Worm (Caenorhabditis elegans) whole organism, L1 larva: Measurements from ENCODE around the gene btbd-10.

Source experiments
- C16A3.4 ChIP-seq: fragments of 150-350 bp; optimal IDR thresholded peaks from 2 replicates; lab custom pipeline; 2014; ENCODE audit warnings: missing biosample characterization, missing genetic modification characterization
- Y116A8C.19 ChIP-seq: sonication (generic microtip); optimal IDR thresholded peaks from 2 replicates; lab custom pipeline; 2016; ENCODE audit warnings: missing compliant biosample characterization, missing genetic modification characterization, borderline replicate concordance
- alr-1 ChIP-seq: fragments of 200-800 bp; sonication (Bioruptor generic); optimal IDR thresholded peaks from 2 replicates; lab custom pipeline; 2018; ENCODE audit warnings: borderline replicate concordance, mild to moderate bottlenecking, missing genetic modification characterization, missing compliant biosample characterization
- ama-1 ChIP-seq: fragments of 150-350 bp; optimal IDR thresholded peaks from 2 replicates; lab custom pipeline; 2014
- blmp-1 ChIP-seq: fragments of 150-350 bp; optimal IDR thresholded peaks from 2 replicates; lab custom pipeline; 2014; ENCODE audit warnings: missing biosample characterization, missing genetic modification characterization
- ceh-8 ChIP-seq: fragments of 200-800 bp; sonication (Bioruptor generic); optimal IDR thresholded peaks from 2 replicates; lab custom pipeline; 2018; ENCODE audit warnings: mild to moderate bottlenecking, missing genetic modification characterization, moderate library complexity, missing compliant biosample characterization
- ceh-82 ChIP-seq, 3 experiments: fragments of 150-350 bp in 1 of 3; sonication (generic microtip) in 2 of 3; optimal IDR thresholded peaks; 2 replicates each; lab custom pipeline; 2014 to 2017; ENCODE audit warnings: missing biosample characterization in 3 of 3, missing genetic modification characterization in 3 of 3
- dpl-1 ChIP-seq, 3 experiments: fragments of 150-350 bp in 2 of 3; sonication (generic microtip) in 1 of 3; optimal IDR thresholded peaks; 2 replicates each; lab custom pipeline; 2014 to 2017; ENCODE audit warnings: missing biosample characterization in 3 of 3, missing genetic modification characterization in 3 of 3, missing genetic modification reagents in 3 of 3
- dsc-1 ChIP-seq: sonication (generic microtip); optimal IDR thresholded peaks from 2 replicates; lab custom pipeline; 2016; ENCODE audit warnings: mild to moderate bottlenecking, missing genetic modification characterization, missing compliant biosample characterization
- efl-1 ChIP-seq, 4 experiments: fragments of 150-350 bp; optimal IDR thresholded peaks in 3 of 4; peaks in 1 of 4; 1 replicate in 1 of 4; 2 replicates in 3 of 4; lab custom pipeline; 2014; ENCODE audit warnings: missing biosample characterization in 2 of 4, missing genetic modification characterization in 2 of 4, missing genetic modification reagents in 2 of 4
- efl-3 ChIP-seq: fragments of 200-800 bp; sonication (Bioruptor generic); optimal IDR thresholded peaks from 2 replicates; lab custom pipeline; 2018; ENCODE audit warnings: mild to moderate bottlenecking, missing genetic modification characterization, missing compliant biosample characterization
- egl-13 ChIP-seq: sonication (generic microtip); optimal IDR thresholded peaks from 2 replicates; lab custom pipeline; 2016; ENCODE audit warnings: missing genotype, missing genetic modification reagents, missing genetic modification characterization, missing compliant biosample characterization
- egl-27 ChIP-seq, 2 experiments: fragments of 150-350 bp in 1 of 2; sonication (generic microtip); optimal IDR thresholded peaks; 3 replicates each; lab custom pipeline; 2017 to 2018; ENCODE audit warnings: missing biosample characterization in 2 of 2, missing genetic modification characterization in 2 of 2, missing genetic modification reagents in 2 of 2
- elt-2 ChIP-seq: sonication (generic microtip); optimal IDR thresholded peaks from 2 replicates; lab custom pipeline; 2016; ENCODE audit warnings: missing genetic modification characterization, mild to moderate bottlenecking, inconsistent platforms, missing compliant biosample characterization, missing genetic modification reagents
- elt-3 ChIP-seq, 6 experiments: fragments of 150-350 bp in 1 of 6; sonication (generic microtip); optimal IDR thresholded peaks; 2 replicates each; lab custom pipeline; 2017 to 2018; ENCODE audit warnings: missing biosample characterization in 6 of 6, missing genetic modification characterization in 6 of 6, inconsistent platforms in 1 of 6
- ets-5 ChIP-seq: fragments of 200-800 bp; sonication (Bioruptor generic); IDR thresholded peaks from 2 replicates; pipeline ENCODE4 v1.3.6; 2022; ENCODE audit warnings: missing genetic modification characterization, missing compliant biosample characterization
- fkh-8 ChIP-seq: sonication (generic microtip); optimal IDR thresholded peaks from 2 replicates; lab custom pipeline; 2016; ENCODE audit warnings: mild to moderate bottlenecking, missing genetic modification characterization, missing compliant biosample characterization
- grh-1 ChIP-seq: fragments of 200-800 bp; sonication (Bioruptor generic); IDR thresholded peaks from 2 replicates; pipeline ENCODE4 v1.3.6; 2022; ENCODE audit warnings: missing genetic modification reagents, missing genetic modification characterization, missing compliant biosample characterization
- hlh-4 ChIP-seq: sonication (generic microtip); optimal IDR thresholded peaks from 2 replicates; lab custom pipeline; 2016; ENCODE audit warnings: mild to moderate bottlenecking, missing genetic modification characterization, missing compliant biosample characterization
- hpl-2 ChIP-seq: fragments of 150-350 bp; optimal IDR thresholded peaks from 2 replicates; lab custom pipeline; 2014; ENCODE audit warnings: missing biosample characterization, missing genetic modification reagents, missing genetic modification characterization
- isw-1 ChIP-seq: fragments of 200-800 bp; sonication (Bioruptor generic); IDR thresholded peaks from 2 replicates; pipeline ENCODE4 v1.3.6; 2022; ENCODE audit warnings: missing genetic modification characterization, missing compliant biosample characterization
- lin-13 ChIP-seq: fragments of 150-350 bp; optimal IDR thresholded peaks from 2 replicates; lab custom pipeline; 2014; ENCODE audit warnings: missing biosample characterization, missing genetic modification reagents, missing genetic modification characterization
- lin-14 ChIP-seq: fragments of 200-800 bp; sonication (Bioruptor generic); optimal IDR thresholded peaks from 2 replicates; lab custom pipeline; 2018; ENCODE audit warnings: mild to moderate bottlenecking, missing genetic modification characterization, moderate library complexity, missing compliant biosample characterization
- lin-15B ChIP-seq: fragments of 150-350 bp; sonication (generic microtip); optimal IDR thresholded peaks from 3 replicates; lab custom pipeline; 2014; ENCODE audit warnings: missing biosample characterization, missing genetic modification characterization
- lin-35 ChIP-seq, 2 experiments: fragments of 150-350 bp; optimal IDR thresholded peaks; 2 replicates each; lab custom pipeline; 2014; ENCODE audit warnings: missing biosample characterization in 2 of 2, missing genetic modification characterization in 2 of 2, missing genetic modification reagents in 2 of 2
- lin-39 ChIP-seq: fragments of 150-350 bp; optimal IDR thresholded peaks from 2 replicates; lab custom pipeline; 2014; ENCODE audit warnings: missing biosample characterization, missing genetic modification reagents, missing genetic modification characterization
- lsy-2 ChIP-seq, 2 experiments: fragments of 150-350 bp; optimal IDR thresholded peaks; 2 replicates each; lab custom pipeline; 2014; ENCODE audit warnings: missing biosample characterization in 2 of 2, missing genetic modification characterization in 2 of 2
- mdl-1 ChIP-seq, 2 experiments: fragments of 150-350 bp; optimal IDR thresholded peaks; 2 replicates each; lab custom pipeline; 2014 to 2017; ENCODE audit warnings: missing biosample characterization in 2 of 2, missing genetic modification characterization in 2 of 2, inconsistent platforms in 1 of 2
- mef-2 ChIP-seq: fragments of 150-350 bp; optimal IDR thresholded peaks from 2 replicates; lab custom pipeline; 2014; ENCODE audit warnings: missing biosample characterization, missing genetic modification characterization
- mep-1 ChIP-seq: fragments of 150-350 bp; optimal IDR thresholded peaks from 2 replicates; lab custom pipeline; 2014; ENCODE audit warnings: missing biosample characterization, missing genetic modification characterization
- nhr-11 ChIP-seq: fragments of 150-350 bp; optimal IDR thresholded peaks from 2 replicates; lab custom pipeline; 2014; ENCODE audit warnings: missing biosample characterization, missing genetic modification characterization
- nhr-12 ChIP-seq: sonication (generic microtip); optimal IDR thresholded peaks from 2 replicates; lab custom pipeline; 2017; ENCODE audit warnings: missing biosample characterization, missing genetic modification characterization
- nhr-20 ChIP-seq: sonication (generic microtip); optimal IDR thresholded peaks from 2 replicates; lab custom pipeline; 2016; ENCODE audit warnings: mild to moderate bottlenecking, missing genetic modification characterization, missing compliant biosample characterization
- nhr-47 ChIP-seq: sonication (generic microtip); optimal IDR thresholded peaks from 2 replicates; lab custom pipeline; 2016; ENCODE audit warnings: mild to moderate bottlenecking, missing genetic modification characterization, moderate library complexity, missing compliant biosample characterization
- nhr-71 ChIP-seq: sonication (generic microtip); optimal IDR thresholded peaks from 2 replicates; lab custom pipeline; 2016; ENCODE audit warnings: mild to moderate bottlenecking, missing genetic modification characterization, moderate library complexity, missing compliant biosample characterization
- nhr-76 ChIP-seq: sonication (generic microtip); optimal IDR thresholded peaks from 2 replicates; lab custom pipeline; 2017; ENCODE audit warnings: missing biosample characterization, missing genetic modification characterization
- nhr-77 ChIP-seq: fragments of 150-350 bp; optimal IDR thresholded peaks from 2 replicates; lab custom pipeline; 2014; ENCODE audit warnings: missing biosample characterization, missing genetic modification characterization
- nhr-85 ChIP-seq: sonication (generic microtip); peaks from one replicate; lab custom pipeline; 2016; ENCODE audit warnings: missing genetic modification characterization, inconsistent platforms, missing compliant biosample characterization
- nhr-90 ChIP-seq: sonication (generic microtip); optimal IDR thresholded peaks from 2 replicates; lab custom pipeline; 2016; ENCODE audit warnings: mild to moderate bottlenecking, missing genetic modification characterization, missing compliant biosample characterization; ENCODE audit not compliant: poor library complexity
- pag-3 ChIP-seq: sonication (generic microtip); optimal IDR thresholded peaks from 2 replicates; lab custom pipeline; 2017; ENCODE audit warnings: missing genetic modification characterization, mild to moderate bottlenecking, missing compliant biosample characterization, antibody characterized with exemption, borderline replicate concordance; ENCODE audit not compliant: insufficient read depth
- pqm-1 ChIP-seq: sonication (generic microtip); optimal IDR thresholded peaks from 3 replicates; lab custom pipeline; 2017; ENCODE audit warnings: missing biosample characterization, missing genetic modification characterization
- rnt-1 ChIP-seq: sonication (generic microtip); optimal IDR thresholded peaks from 2 replicates; lab custom pipeline; 2016; ENCODE audit warnings: mild to moderate bottlenecking, missing genetic modification characterization, moderate library complexity, missing compliant biosample characterization
- swsn-7 ChIP-seq: sonication (generic microtip); optimal IDR thresholded peaks from 2 replicates; lab custom pipeline; 2016; ENCODE audit warnings: missing genetic modification characterization, missing compliant biosample characterization
- tbx-2 ChIP-seq: sonication (generic microtip); optimal IDR thresholded peaks from 2 replicates; lab custom pipeline; 2016; ENCODE audit warnings: missing genetic modification characterization, missing compliant biosample characterization
- unc-130 ChIP-seq: fragments of 150-350 bp; optimal IDR thresholded peaks from 2 replicates; lab custom pipeline; 2017; ENCODE audit warnings: missing biosample characterization, missing genetic modification characterization, inconsistent platforms
- unc-30 ChIP-seq: sonication (generic microtip); optimal IDR thresholded peaks from 2 replicates; lab custom pipeline; 2017; ENCODE audit warnings: missing biosample characterization, missing genetic modification characterization
- unc-98 ChIP-seq: fragments of 200-800 bp; sonication (Bioruptor generic); IDR thresholded peaks from 2 replicates; pipeline ENCODE4 v1.3.6; 2022; ENCODE audit warnings: missing genetic modification characterization, missing compliant biosample characterization
- zip-4 ChIP-seq: fragments of 200-800 bp; sonication (Bioruptor generic); optimal IDR thresholded peaks from 2 replicates; lab custom pipeline; 2018; ENCODE audit warnings: mild to moderate bottlenecking, missing genetic modification characterization, moderate library complexity, missing compliant biosample characterization
- ztf-4 ChIP-seq: fragments of 150-350 bp; optimal IDR thresholded peaks from 2 replicates; lab custom pipeline; 2014; ENCODE audit warnings: missing biosample characterization, missing genetic modification characterization

Gene btbd-10

DNA sequence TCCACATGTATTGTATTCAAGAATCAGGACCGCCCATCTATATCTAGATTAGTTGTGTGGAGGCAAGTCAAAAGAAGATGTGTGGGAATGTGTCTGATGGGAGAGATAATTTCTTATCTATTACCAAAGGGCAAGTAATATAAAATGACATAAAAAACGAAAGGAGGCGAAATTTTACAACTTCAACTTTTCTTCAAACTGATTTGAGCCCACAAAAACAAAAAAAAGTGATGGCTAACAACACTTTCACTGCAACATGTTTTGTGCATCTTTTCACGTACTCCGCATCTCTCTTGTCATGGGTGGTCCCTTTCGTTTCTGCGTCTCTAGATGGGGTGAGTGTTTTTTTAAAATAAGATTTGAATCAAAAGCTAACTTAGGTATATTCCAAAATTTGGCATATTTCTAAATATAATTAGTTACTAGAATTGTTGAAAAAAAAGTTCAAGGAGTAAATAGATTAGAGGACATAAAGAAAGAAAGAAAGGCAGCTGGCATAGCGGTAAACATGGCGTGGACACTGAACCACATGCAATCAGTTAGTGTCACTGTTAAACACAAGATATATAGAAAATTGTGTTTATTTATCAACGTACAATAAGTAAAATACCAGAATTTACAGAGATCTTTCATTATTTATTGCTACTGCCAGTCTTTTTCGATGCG, 36.9 kb downstream of the btbd-10 start, which contains the start of gene ZK546.19 (continued):
- TF ChIP-seq unc-30 (tag; lab: Kevin White, UChicago), result no peak
- TF ChIP-seq lin-35 (GFP tag; optimal IDR thresholded peaks at IDR 0.05; lab: Kevin White, UChicago), result no peak
- TF ChIP-seq pag-3 (tag; lab: Kevin White, UChicago), result no peak
- no peak for TF ChIP-seq nhr-76 (tag; lab: Kevin White, UChicago)
- no peak for TF ChIP-seq fkh-8 (tag; lab: Kevin White, UChicago)
- no peak for TF ChIP-seq rnt-1 (tag; lab: Kevin White, UChicago)
- TF ChIP-seq lin-39 (tag; lab: Kevin White, UChicago), result no peak
- TF ChIP-seq grh-1 (GFP tag; lab: Robert Waterston, UW), result no peak
- TF ChIP-seq nhr-20, result no peak
- TF ChIP-seq ets-5 (GFP tag; lab: Robert Waterston, UW), result no peak
- no peak for TF ChIP-seq egl-13 (tag; lab: Kevin White, UChicago)
- no peak for TF ChIP-seq nhr-47 (tag; lab: Kevin White, UChicago)
- TF ChIP-seq dsc-1 (tag; lab: Kevin White, UChicago), result no peak
- peak; percentile 49 for TF ChIP-seq blmp-1
- no peak for TF ChIP-seq efl-1 (optimal IDR thresholded peaks at IDR 0.05; lab: Kevin White, UChicago)
- no peak for TF ChIP-seq efl-1 (GFP tag; optimal IDR thresholded peaks at IDR 0.05 in 1 of 2; lab: Kevin White, UChicago)
- TF ChIP-seq lsy-2 (tag; optimal IDR thresholded peaks at IDR 0.05; lab: Kevin White, UChicago), result peak in 1 of 2 experiments; percentile 15
- TF ChIP-seq lin-14 (GFP tag; lab: Kevin White, UChicago), result peak; percentile 69
- TF ChIP-seq Y116A8C.19 (tag; lab: Kevin White, UChicago), result no peak
- TF ChIP-seq unc-98, result no peak
- TF ChIP-seq lin-13, result no peak
- TF ChIP-seq ceh-8 (GFP tag; lab: Kevin White, UChicago), result no peak
- no peak for TF ChIP-seq nhr-12 (tag; lab: Kevin White, UChicago)
- TF ChIP-seq ceh-82 (tag; optimal IDR thresholded peaks at IDR 0.05; lab: Kevin White, UChicago), result no peak
- TF ChIP-seq elt-2 (tag; lab: Kevin White, UChicago), result peak; percentile 39
- no peak for TF ChIP-seq mef-2 (tag; lab: Kevin White, UChicago)
- TF ChIP-seq alr-1 (tag; lab: Kevin White, UChicago), result no peak
- TF ChIP-seq egl-27 (tag; optimal IDR thresholded peaks at IDR 0.05; lab: Kevin White, UChicago), result no peak
- TF ChIP-seq hlh-4, result no peak

DNA sequence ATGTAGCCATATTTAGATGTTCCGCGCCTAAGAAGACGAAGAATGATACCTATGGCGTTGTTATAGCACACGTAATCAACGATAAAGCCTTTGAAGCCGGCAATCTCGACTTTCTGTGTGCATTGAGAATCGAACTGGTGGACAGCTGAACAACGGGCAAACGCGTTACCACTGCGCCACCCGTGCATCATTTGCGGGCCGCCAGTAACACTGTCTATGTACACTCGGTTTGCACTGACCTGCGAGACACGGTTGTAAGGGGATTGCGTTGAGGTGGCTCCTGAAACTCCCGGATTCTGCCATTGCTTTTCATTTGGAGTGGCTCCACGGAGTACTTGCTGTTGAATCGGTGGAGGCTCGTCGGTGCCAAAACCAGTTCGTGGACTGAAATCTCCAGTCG, 37.6 kb downstream of the btbd-10 start:
- TF ChIP-seq mep-1 (tag; lab: Kevin White, UChicago) (peak; percentile 43), isw-1 (GFP tag; lab: Robert Waterston, UW) (no peak), C16A3.4 (tag; lab: Kevin White, UChicago) (peak; percentile 72), elt-3 (tag; optimal IDR thresholded peaks at IDR 0.05; lab: Kevin White, UChicago) (peak in 2 of 6 experiments; percentile 12 to 50), nhr-71 (tag; lab: Kevin White, UChicago) (peak; percentile 57), dpl-1 (GFP tag; optimal IDR thresholded peaks at IDR 0.05; lab: Kevin White, UChicago) (peak in 2 of 3 experiments; percentile 6 to 36), hpl-2 (no peak), mdl-1 (tag; optimal IDR thresholded peaks at IDR 0.05; lab: Kevin White, UChicago) (peak in 1 of 2 experiments; percentile 64), lin-35 (GFP tag; optimal IDR thresholded peaks at IDR 0.05; lab: Kevin White, UChicago) (peak; percentile 14 to 62), ama-1 (lab: Kevin White, UChicago) (peak; percentile 62), lin-14 (GFP tag; lab: Kevin White, UChicago) (peak; percentile 25), nhr-11 (tag; lab: Kevin White, UChicago) (no peak), unc-130 (tag; lab: Kevin White, UChicago) (no peak), nhr-77 (tag; lab: Kevin White, UChicago) (peak; percentile 54), pqm-1 (tag; lab: Kevin White, UChicago) (no peak), swsn-7 (tag; lab: Kevin White, UChicago) (peak; percentile 39), nhr-20 (peak; percentile 40), ceh-82 (tag; optimal IDR thresholded peaks at IDR 0.05; lab: Kevin White, UChicago) (peak in 2 of 3 experiments; percentile 16 to 23), nhr-85 (tag; lab: Kevin White, UChicago) (peak; percentile 63), lin-15B (tag; lab: Kevin White, UChicago) (no peak), tbx-2 (peak; percentile 45), efl-3 (GFP tag; lab: Kevin White, UChicago) (peak; percentile 31), lsy-2 (tag; optimal IDR thresholded peaks at IDR 0.05; lab: Kevin White, UChicago) (peak; percentile 6 to 28), efl-1 (optimal IDR thresholded peaks at IDR 0.05; lab: Kevin White, UChicago) (peak; percentile 45 to 52), efl-1 (GFP tag; optimal IDR thresholded peaks at IDR 0.05 in 1 of 2; lab: Kevin White, UChicago) (peak; percentile 23 to 96), nhr-90 (tag; lab: Kevin White, UChicago) (peak; percentile 55), ztf-4 (no peak), zip-4 (GFP tag; lab: Kevin White, UChicago) (peak; percentile 23)
